Worm (Caenorhabditis elegans) whole organism, early embryonic: ENCODE results near the gene dmsr-3.

Experiments
- B0310.2 ChIP-seq: sonication (generic microtip); optimal IDR thresholded peaks from 2 replicates; lab custom pipeline; 2016; ENCODE audit warnings: mild to moderate bottlenecking, missing genetic modification characterization, missing compliant biosample characterization
- F13C5.2 ChIP-seq: sonication (generic microtip); optimal IDR thresholded peaks from 2 replicates; lab custom pipeline; 2017; ENCODE audit warnings: mild to moderate bottlenecking, missing genetic modification characterization, inconsistent platforms, missing compliant biosample characterization
- aly-1 ChIP-seq: sonication (generic microtip); optimal IDR thresholded peaks from 2 replicates; lab custom pipeline; 2016; ENCODE audit warnings: missing genetic modification characterization, missing compliant biosample characterization
- ama-1 ChIP-seq: fragments of 150-350 bp; optimal IDR thresholded peaks from 2 replicates; lab custom pipeline; 2014
- ceh-13 ChIP-seq: fragments of 200-800 bp; sonication (Bioruptor generic); optimal IDR thresholded peaks from 2 replicates; lab custom pipeline; 2018; ENCODE audit warnings: mild to moderate bottlenecking, missing genetic modification characterization, missing compliant biosample characterization
- ceh-36 ChIP-seq: sonication (generic microtip); optimal IDR thresholded peaks from 2 replicates; lab custom pipeline; 2016; ENCODE audit warnings: missing genetic modification characterization, inconsistent platforms, missing compliant biosample characterization
- ets-7 ChIP-seq: sonication (generic microtip); optimal IDR thresholded peaks from 2 replicates; lab custom pipeline; 2016; ENCODE audit warnings: missing genotype, missing genetic modification characterization, missing compliant biosample characterization
- flt-1 ChIP-seq: fragments of 200-800 bp; sonication (Bioruptor generic); IDR thresholded peaks from 2 replicates; pipeline ENCODE4 v1.3.6; 2022; ENCODE audit warnings: missing genetic modification characterization, missing compliant biosample characterization
- hmbx-1 ChIP-seq: sonication (generic microtip); optimal IDR thresholded peaks from 2 replicates; lab custom pipeline; 2016; ENCODE audit warnings: mild to moderate bottlenecking, missing genetic modification characterization, missing compliant biosample characterization
- hmg-4 ChIP-seq: fragments of 200-800 bp; sonication (Bioruptor generic); optimal IDR thresholded peaks from 2 replicates; lab custom pipeline; 2018; ENCODE audit warnings: mild to moderate bottlenecking, missing genetic modification characterization, missing compliant biosample characterization
- hnd-1 ChIP-seq: sonication (generic microtip); optimal IDR thresholded peaks from 2 replicates; lab custom pipeline; 2016; ENCODE audit warnings: missing genetic modification characterization, missing compliant biosample characterization
- pes-1 ChIP-seq: fragments of 200-800 bp; sonication (Bioruptor generic); IDR thresholded peaks from 2 replicates; pipeline ENCODE4 v1.3.6; 2022; ENCODE audit warnings: missing genetic modification reagents, missing genetic modification characterization, missing compliant biosample characterization
- scrt-1 ChIP-seq: fragments of 200-800 bp; sonication (Bioruptor generic); IDR thresholded peaks from 2 replicates; pipeline ENCODE4 v1.3.6; 2022; ENCODE audit warnings: missing genetic modification characterization, missing compliant biosample characterization
- sea-1 ChIP-seq: fragments of 200-800 bp; sonication (Bioruptor generic); conservative IDR thresholded peaks from 2 replicates; pipeline ENCODE4 v1.3.6; 2022; ENCODE audit warnings: missing genetic modification characterization, missing compliant biosample characterization
- tbx-11 ChIP-seq: fragments of 200-800 bp; sonication (Bioruptor generic); IDR thresholded peaks from 2 replicates; pipeline ENCODE4 v1.3.6; 2022; ENCODE audit warnings: missing genetic modification characterization, missing compliant biosample characterization
- tbx-37 ChIP-seq: fragments of 200-800 bp; sonication (Bioruptor generic); conservative IDR thresholded peaks from 2 replicates; pipeline ENCODE4 v1.3.6; 2022; ENCODE audit warnings: missing genetic modification reagents, missing genetic modification characterization, missing compliant biosample characterization
- tra-4 ChIP-seq: sonication (generic microtip); optimal IDR thresholded peaks from 2 replicates; lab custom pipeline; 2017; ENCODE audit warnings: missing genetic modification characterization, missing compliant biosample characterization

Gene dmsr-3

ce11 chrII:13339984-13340383, 16.0 kb downstream of the dmsr-3 start:
- TF ChIP-seq aly-1 (tag; lab: Kevin White, UChicago) = no peak
- TF ChIP-seq flt-1 = no peak
- TF ChIP-seq F13C5.2 (tag; lab: Kevin White, UChicago) = no peak
- no peak for TF ChIP-seq tbx-11
- no peak for TF ChIP-seq sea-1 (GFP tag; lab: Robert Waterston, UW)
- TF ChIP-seq B0310.2 = no peak
- TF ChIP-seq hnd-1 (tag; lab: Kevin White, UChicago) = no peak
- TF ChIP-seq hmg-4 (GFP tag; lab: Kevin White, UChicago) = no peak
- no peak for TF ChIP-seq ets-7 (tag; lab: Kevin White, UChicago)
- TF ChIP-seq ceh-13 (GFP tag; lab: Kevin White, UChicago) = no peak
- TF ChIP-seq hmbx-1 = no peak

ce11 chrII:13337959-13338358, 18.0 kb downstream of the dmsr-3 start, which contains the start of gene mrpl-20:
mrpl-20 (plus strand) TSS chrII:13338281.
- no peak for TF ChIP-seq ceh-36 (tag; lab: Kevin White, UChicago)
- no peak for TF ChIP-seq B0310.2
- no peak for TF ChIP-seq ceh-13 (GFP tag; lab: Kevin White, UChicago)
- TF ChIP-seq hmg-4 (GFP tag; lab: Kevin White, UChicago) = no peak

ce11 chrII:13334966-13335698, 20.9 kb downstream of the dmsr-3 start:
- no peak; the same call in 1 of the 2 replicates for TF ChIP-seq sea-1 (GFP tag; lab: Robert Waterston, UW)
- peak; percentile 81 for TF ChIP-seq hmg-4 (GFP tag; lab: Kevin White, UChicago)
- no peak for TF ChIP-seq tra-4 (tag; lab: Kevin White, UChicago)
- TF ChIP-seq tbx-37 (GFP tag; lab: Robert Waterston, UW) = no peak; the same call in 1 of the 2 replicates
- TF ChIP-seq F13C5.2 (tag; lab: Kevin White, UChicago) = peak; percentile 45
- TF ChIP-seq pes-1 = no peak
- TF ChIP-seq ama-1 (lab: Kevin White, UChicago) = no peak
- no peak for TF ChIP-seq ceh-36 (tag; lab: Kevin White, UChicago)
- no peak for TF ChIP-seq scrt-1 (GFP tag; lab: Robert Waterston, UW)
- peak; percentile 9; the same call in 1 of the 2 replicates for TF ChIP-seq flt-1
- peak; percentile 20; the same call in 1 of the 2 replicates for TF ChIP-seq tbx-11
- TF ChIP-seq ets-7 (tag; lab: Kevin White, UChicago) = peak; percentile 8
- TF ChIP-seq B0310.2 = peak; percentile 71
- no peak for TF ChIP-seq hmbx-1
- TF ChIP-seq hnd-1 (tag; lab: Kevin White, UChicago) = no peak
- TF ChIP-seq ceh-13 (GFP tag; lab: Kevin White, UChicago) = peak; percentile 8
- TF ChIP-seq aly-1 (tag; lab: Kevin White, UChicago) = no peak

- no peak for TF ChIP-seq B0310.2
- TF ChIP-seq aly-1 (tag; lab: Kevin White, UChicago) = no peak
- TF ChIP-seq tbx-11 = no peak
- TF ChIP-seq ama-1 (lab: Kevin White, UChicago) = no peak
- no peak for TF ChIP-seq hmbx-1
- no peak for TF ChIP-seq tra-4 (tag; lab: Kevin White, UChicago)
- TF ChIP-seq hmg-4 (GFP tag; lab: Kevin White, UChicago) = no peak
- TF ChIP-seq sea-1 (GFP tag; lab: Robert Waterston, UW) = no peak
- TF ChIP-seq ets-7 (tag; lab: Kevin White, UChicago) = no peak
- no peak for TF ChIP-seq F13C5.2 (tag; lab: Kevin White, UChicago)
- TF ChIP-seq ceh-36 (tag; lab: Kevin White, UChicago) = no peak
- no peak for TF ChIP-seq scrt-1 (GFP tag; lab: Robert Waterston, UW)
- TF ChIP-seq tbx-37 (GFP tag; lab: Robert Waterston, UW) = no peak
- no peak for TF ChIP-seq flt-1
These were observed 22.8 kb downstream of the dmsr-3 start for ce11 chrII:13333103-13333764.

ce11 chrII:13330359-13330758, 25.6 kb downstream of the dmsr-3 start, which contains the start of gene sam-10:
sam-10 (minus strand) TSS chrII:13330525.
- TF ChIP-seq ets-7 (tag; lab: Kevin White, UChicago) (no peak), tbx-11 (no peak), aly-1 (tag; lab: Kevin White, UChicago) (no peak), flt-1 (no peak)

ce11 chrII:13326478-13326877, 29.5 kb downstream of the dmsr-3 start:
- TF ChIP-seq pes-1 (no peak), sea-1 (GFP tag; lab: Robert Waterston, UW) (no peak), hmg-4 (GFP tag; lab: Kevin White, UChicago) (no peak), hmbx-1 (no peak), tbx-11 (no peak), flt-1 (no peak), ceh-13 (GFP tag; lab: Kevin White, UChicago) (no peak)

- TF ChIP-seq tbx-11 (no peak), ama-1 (lab: Kevin White, UChicago) (peak; percentile 24), aly-1 (tag; lab: Kevin White, UChicago) (peak; percentile 25), pes-1 (no peak)
These were observed 30.7 kb downstream of the dmsr-3 start for ce11 chrII:13325290-13325689.

- TF ChIP-seq aly-1 (tag; lab: Kevin White, UChicago) = no peak
- TF ChIP-seq ceh-36 (tag; lab: Kevin White, UChicago) = no peak
- peak; percentile 78 for TF ChIP-seq ama-1 (lab: Kevin White, UChicago)
- TF ChIP-seq scrt-1 (GFP tag; lab: Robert Waterston, UW) = no peak
- no peak for TF ChIP-seq sea-1 (GFP tag; lab: Robert Waterston, UW)
These were observed 34.8 kb downstream of the dmsr-3 start for ce11 chrII:13321235-13321634.
